Worm (Caenorhabditis elegans) whole organism, dauer: Measurements from ENCODE around the gene cyk-3.

Source experiments
- unc-62 ChIP-seq: sonication (generic microtip); optimal IDR thresholded peaks from 2 replicates; lab custom pipeline; 2017; ENCODE audit warnings: missing biosample characterization, missing genetic modification reagents, missing genetic modification characterization

cyk-3 gene

ce11 chrIII:5992913-5993312, 27.0 kb upstream of the cyk-3 start, which contains the start of gene T04C9.1:
Gene T04C9.1, plus strand, starts transcription at chrIII:5993213.
- TF ChIP-seq unc-62 (GFP tag; lab: Kevin White, UChicago): no peak

- no peak for TF ChIP-seq unc-62 (GFP tag; lab: Kevin White, UChicago)
Measured at ce11 chrIII:5998640-5999039, 21.3 kb upstream of the cyk-3 start.

- no peak for TF ChIP-seq unc-62 (GFP tag; lab: Kevin White, UChicago)
Measured at ce11 chrIII:5999629-6000028, 20.3 kb upstream of the cyk-3 start.

DNA sequence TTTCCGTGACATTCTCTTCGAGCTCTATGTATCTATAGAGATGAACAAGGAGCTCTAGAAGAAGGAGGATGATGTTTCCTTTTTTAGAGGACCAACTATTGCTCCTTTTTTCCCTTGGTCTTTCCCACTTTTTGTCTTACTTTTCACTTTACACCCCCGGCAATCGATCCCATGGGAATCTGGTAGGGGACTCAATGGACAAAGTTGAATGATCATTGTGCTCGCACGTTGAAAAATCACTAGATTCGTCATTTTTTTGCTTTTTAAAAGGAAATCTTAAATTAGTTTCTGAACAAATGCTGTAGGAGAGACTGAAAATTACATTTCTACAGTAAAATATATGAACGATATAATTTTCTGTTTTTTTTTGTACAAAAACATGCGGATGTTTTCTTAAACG, 17.9 kb upstream of the cyk-3 start:
- TF ChIP-seq unc-62 (GFP tag; lab: Kevin White, UChicago): no peak

DNA sequence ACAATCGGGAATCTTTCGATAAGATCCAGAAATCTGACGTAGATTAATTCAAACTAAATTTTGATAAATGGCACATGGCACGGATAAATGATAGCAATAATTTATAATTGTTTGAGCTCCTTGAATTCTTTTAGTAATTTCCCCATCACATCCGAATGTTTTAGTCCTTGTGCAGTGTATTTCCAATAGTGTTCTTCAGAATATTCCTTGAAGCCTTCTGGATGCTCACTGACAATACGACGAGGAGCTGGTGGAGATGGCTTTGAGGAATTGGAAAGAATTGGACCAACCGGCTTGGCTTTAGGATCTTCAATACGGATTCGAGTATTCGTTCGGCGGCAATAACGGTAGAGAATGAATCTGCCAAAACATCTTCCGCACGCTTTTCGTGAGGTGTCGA, 13.5 kb upstream of the cyk-3 start:
- TF ChIP-seq unc-62 (GFP tag; lab: Kevin White, UChicago): no peak

DNA sequence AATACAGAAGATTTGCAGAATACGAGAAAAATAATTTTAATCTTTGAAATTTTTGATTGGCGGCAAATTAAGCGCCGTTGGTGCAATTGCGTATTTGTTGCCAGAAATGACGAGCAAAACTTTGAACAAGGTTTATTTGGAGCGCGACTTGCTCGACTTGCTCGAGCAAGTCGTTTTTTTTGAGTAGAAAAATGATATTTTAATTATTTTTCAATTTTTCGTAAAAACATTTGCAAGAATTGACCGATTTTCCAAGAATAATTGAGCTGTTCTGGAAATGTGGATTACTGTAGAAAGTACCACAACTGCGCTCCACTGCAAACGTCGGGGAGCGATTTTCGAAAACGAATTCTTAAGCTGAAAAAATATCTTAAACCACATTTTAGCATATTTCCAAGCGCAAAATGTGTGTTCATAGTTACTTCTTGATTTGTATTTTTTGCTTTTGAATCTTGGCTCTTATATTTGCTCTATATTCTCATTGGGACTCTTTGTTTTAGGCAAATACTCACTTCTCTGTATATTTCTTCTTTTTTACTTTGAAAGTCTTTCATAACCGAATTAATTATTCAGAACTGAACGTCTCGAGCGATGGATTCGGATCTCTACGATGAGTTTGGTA, 10.9 kb upstream of the cyk-3 start, which contains the start of the genes gcna-1 and eftu-2:
Gene gcna-1 (minus strand): TSS at position 96 of the 622 bp plus-strand sequence.
Gene eftu-2 (plus strand): TSS at position 572 of the 622 bp plus-strand sequence.
- no peak for TF ChIP-seq unc-62 (GFP tag; lab: Kevin White, UChicago)

DNA sequence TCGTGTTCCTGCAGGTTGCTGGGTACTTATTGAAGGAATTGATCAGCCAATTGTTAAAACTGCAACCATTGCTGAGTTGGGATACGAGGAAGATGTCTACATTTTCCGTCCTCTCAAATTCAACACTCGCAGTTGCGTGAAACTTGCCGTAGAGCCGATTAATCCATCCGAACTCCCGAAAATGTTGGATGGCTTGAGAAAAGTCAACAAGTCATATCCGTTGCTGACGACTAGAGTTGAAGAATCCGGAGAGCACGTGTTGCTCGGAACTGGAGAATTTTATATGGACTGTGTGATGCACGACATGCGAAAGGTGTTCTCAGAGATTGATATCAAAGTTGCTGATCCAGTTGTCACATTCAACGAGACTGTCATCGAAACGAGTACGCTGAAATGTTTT, 8.6 kb upstream of the cyk-3 start:
- TF ChIP-seq unc-62 (GFP tag; lab: Kevin White, UChicago): no peak

- no peak for TF ChIP-seq unc-62 (GFP tag; lab: Kevin White, UChicago)
Measured at ce11 chrIII:6028432-6028831, 8.5 kb downstream of the cyk-3 start, which contains the start of gene tbx-7. Gene tbx-7, minus strand, starts transcription at chrIII:6028532.

DNA sequence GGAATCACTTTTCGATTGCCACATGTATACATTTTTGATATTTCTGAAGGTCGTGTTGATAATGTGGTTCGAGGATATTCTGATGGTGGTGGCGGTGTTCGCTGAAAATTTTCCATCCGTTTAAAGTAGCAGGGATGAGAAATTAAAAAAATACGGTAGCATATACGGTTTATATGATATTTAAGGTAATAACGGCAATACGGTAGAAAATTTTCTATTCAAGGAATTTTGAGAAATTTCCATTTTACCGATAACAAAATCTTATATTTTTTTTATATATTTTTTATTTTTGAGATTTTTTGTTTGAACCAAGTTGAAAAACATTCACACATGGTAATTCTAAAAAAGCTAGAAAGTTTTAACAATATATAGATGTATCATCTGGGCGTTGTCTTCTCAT, 10.5 kb downstream of the cyk-3 start, which contains the start of gene ZK328.6:
Gene ZK328.6 (minus strand): TSS at position 101 of the 400 bp plus-strand sequence.
- TF ChIP-seq unc-62 (GFP tag; lab: Kevin White, UChicago): no peak

ce11 chrIII:6039370-6039769, 19.4 kb downstream of the cyk-3 start, which contains the start of gene ift-139:
Gene ift-139, minus strand, starts transcription at chrIII:6039470.
- no peak for TF ChIP-seq unc-62 (GFP tag; lab: Kevin White, UChicago)

- no peak for TF ChIP-seq unc-62 (GFP tag; lab: Kevin White, UChicago)
Measured at ce11 chrIII:6046881-6047280, 26.9 kb downstream of the cyk-3 start, which contains the start of gene tbx-11. Gene tbx-11, minus strand, starts transcription at chrIII:6046981.

ce11 chrIII:6055706-6056105, 35.7 kb downstream of the cyk-3 start, which contains the start of gene F40H6.5:
Gene F40H6.5, minus strand, starts transcription at chrIII:6055806.
- TF ChIP-seq unc-62 (GFP tag; lab: Kevin White, UChicago): no peak

DNA sequence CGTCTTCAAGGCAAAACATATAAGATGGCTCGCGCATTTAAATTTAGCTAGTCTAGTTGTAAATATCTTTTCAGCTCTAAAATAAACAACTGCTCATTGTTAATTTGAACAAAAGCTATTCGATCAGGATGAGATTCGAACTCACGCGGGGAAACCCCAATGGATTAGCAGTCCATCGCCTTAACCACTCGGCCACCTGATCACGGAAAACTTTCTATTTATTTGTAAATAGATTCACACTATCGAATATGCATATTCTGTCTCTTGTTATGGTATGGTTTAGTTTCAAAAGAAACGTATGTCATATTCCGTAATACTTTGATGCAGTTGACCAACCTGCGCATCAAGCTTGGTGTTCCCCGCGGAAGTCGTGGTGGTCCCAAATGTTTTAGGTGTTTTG, 36.2 kb downstream of the cyk-3 start:
- TF ChIP-seq unc-62 (GFP tag; lab: Kevin White, UChicago): no peak

ce11 chrIII:6056770-6057169, 36.8 kb downstream of the cyk-3 start, which contains the start of gene clc-10:
Gene clc-10, plus strand, starts transcription at chrIII:6057070.
- no peak for TF ChIP-seq unc-62 (GFP tag; lab: Kevin White, UChicago)

ce11 chrIII:6067557-6067956, 47.6 kb downstream of the cyk-3 start, which contains the start of gene mapk-15:
Gene mapk-15, plus strand, starts transcription at chrIII:6067857.
- TF ChIP-seq unc-62 (GFP tag; lab: Kevin White, UChicago): no peak

DNA sequence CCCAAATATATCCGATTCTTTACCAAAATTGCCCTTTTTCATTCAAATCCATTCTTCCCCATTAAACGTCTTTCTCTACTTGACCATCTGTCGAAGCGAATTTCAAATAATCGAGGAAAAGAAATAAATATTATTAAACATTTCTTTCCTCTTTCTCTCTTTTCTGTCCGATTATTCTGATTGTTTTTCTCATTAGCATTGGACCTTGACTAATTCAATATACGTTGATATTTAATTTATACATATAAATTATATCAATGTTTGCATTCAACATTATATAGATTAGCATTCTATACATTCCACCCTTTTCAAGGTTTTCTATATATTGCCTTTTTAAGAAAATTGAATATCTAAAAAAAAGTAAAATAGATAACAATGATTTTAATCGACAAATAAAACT, 53.0 kb downstream of the cyk-3 start:
- TF ChIP-seq unc-62 (GFP tag; lab: Kevin White, UChicago): no peak
